Worm (Caenorhabditis elegans) whole organism, L4 larva: ENCODE measurements around the gene srh-55.

Experiments
- F37D6.2 ChIP-seq: sonication (generic microtip); optimal IDR thresholded peaks from 2 replicates; lab custom pipeline; 2016; ENCODE audit warnings: mild to moderate bottlenecking, missing genetic modification characterization, missing compliant biosample characterization
- R02D3.7 ChIP-seq: fragments of 150-350 bp; sonication (generic microtip); optimal IDR thresholded peaks from 3 replicates; lab custom pipeline; 2014; ENCODE audit warnings: missing biosample characterization, missing genetic modification characterization
- ZK546.5 ChIP-seq, 2 experiments: sonication (generic microtip); optimal IDR thresholded peaks; 2 replicates each; lab custom pipeline; 2017; ENCODE audit warnings: missing biosample characterization in 2 of 2, missing genetic modification characterization in 2 of 2
- ama-1 ChIP-seq: fragments of 150-350 bp; optimal IDR thresholded peaks from 2 replicates; lab custom pipeline; 2014; ENCODE audit warnings: inconsistent platforms, mixed read lengths
- egl-27 ChIP-seq: sonication (generic microtip); optimal IDR thresholded peaks from 3 replicates; lab custom pipeline; 2017; ENCODE audit warnings: missing biosample characterization, missing genetic modification reagents, missing genetic modification characterization
- mes-2 ChIP-seq: sonication (generic microtip); optimal IDR thresholded peaks from 2 replicates; lab custom pipeline; 2016; ENCODE audit warnings: missing genotype, mild to moderate bottlenecking, missing genetic modification characterization, missing compliant biosample characterization; ENCODE audit not compliant: poor library complexity, severe bottlenecking
- nhr-10 ChIP-seq: fragments of 150-350 bp; optimal IDR thresholded peaks from 2 replicates; lab custom pipeline; 2014; ENCODE audit warnings: missing biosample characterization, missing genetic modification characterization
- pha-4 ChIP-seq, 2 experiments: fragments of 150-350 bp in 1 of 2; fragments of 200-800 bp in 1 of 2; sonication (Bioruptor generic) in 1 of 2; IDR thresholded peaks in 1 of 2; optimal IDR thresholded peaks in 1 of 2; 2 replicates each; pipeline versions ENCODE4 v1.3.6 to Lab custom; 2014 to 2022; ENCODE audit warnings: missing genetic modification characterization in 2 of 2, missing genetic modification reagents in 2 of 2, missing biosample characterization in 1 of 2, missing compliant biosample characterization in 1 of 2
- pqm-1 ChIP-seq: sonication (generic microtip); optimal IDR thresholded peaks from 2 replicates; lab custom pipeline; 2017; ENCODE audit warnings: missing biosample characterization, missing genetic modification characterization
- skn-1 ChIP-seq: fragments of 150-350 bp; optimal IDR thresholded peaks from 2 replicates; lab custom pipeline; 2014; ENCODE audit warnings: missing biosample characterization, missing genetic modification characterization
- spr-1 ChIP-seq: sonication (generic microtip); optimal IDR thresholded peaks from 2 replicates; lab custom pipeline; 2016; ENCODE audit warnings: mild to moderate bottlenecking, missing genetic modification characterization, missing compliant biosample characterization
- unc-62 ChIP-seq, 3 experiments: fragments of 150-350 bp in 1 of 3; sonication (generic microtip); optimal IDR thresholded peaks in 2 of 3; peaks in 1 of 3; 1 replicate in 1 of 3; 2 replicates in 2 of 3; lab custom pipeline; 2014 to 2017; ENCODE audit warnings: missing biosample characterization in 3 of 3, missing genetic modification characterization in 3 of 3, missing genetic modification reagents in 3 of 3, missing genotype in 1 of 3
- zag-1 ChIP-seq: fragments of 150-350 bp; optimal IDR thresholded peaks from 2 replicates; lab custom pipeline; 2014; ENCODE audit warnings: missing biosample characterization, missing genetic modification characterization

- TF ChIP-seq unc-62 (GFP tag; optimal IDR thresholded peaks at IDR 0.05 in 1 of 2; lab: Kevin White, UChicago) (no peak), unc-62 (tag; optimal IDR thresholded peaks at IDR 0.05; lab: Kevin White, UChicago) (no peak), pha-4 (GFP tag; IDR thresholded peaks at IDR 0.05; lab: Robert Waterston, UW) (no peak), pha-4 (tag; optimal IDR thresholded peaks at IDR 0.05; lab: Kevin White, UChicago) (no peak), egl-27 (tag; lab: Kevin White, UChicago) (no peak), ama-1 (lab: Kevin White, UChicago) (no peak), pqm-1 (tag; lab: Kevin White, UChicago) (no peak), ZK546.5 (tag; optimal IDR thresholded peaks at IDR 0.05; lab: Kevin White, UChicago) (no peak), mes-2 (tag; lab: Kevin White, UChicago) (no peak), spr-1 (tag; lab: Kevin White, UChicago) (no peak), F37D6.2 (no peak), zag-1 (tag; lab: Kevin White, UChicago) (no peak), nhr-10 (tag; lab: Kevin White, UChicago) (no peak), skn-1 (tag; lab: Kevin White, UChicago) (no peak), R02D3.7 (tag; lab: Kevin White, UChicago) (no peak)
Observed at ce11 chrV:15133812-15134211, 19.6 kb upstream of the srh-55 start.
